Worm (Caenorhabditis elegans) whole organism, L3 larva: ENCODE data around the gene rnp-9.
A peak's percentile ranks its signal among the peaks of the same experiment; 100 is the strongest.

ENCODE experiments used
- R02D3.7 ChIP-seq: fragments of 150-350 bp; optimal IDR thresholded peaks from 2 replicates; lab custom pipeline; 2014; ENCODE audit warnings: missing biosample characterization, missing genetic modification characterization
- ceh-28 ChIP-seq: fragments of 150-350 bp; optimal IDR thresholded peaks from 2 replicates; lab custom pipeline; 2014; ENCODE audit warnings: missing biosample characterization, missing genetic modification reagents, missing genetic modification characterization
- ceh-82 ChIP-seq: fragments of 150-350 bp; optimal IDR thresholded peaks from 2 replicates; lab custom pipeline; 2014; ENCODE audit warnings: missing biosample characterization, missing genetic modification characterization
- ceh-9 ChIP-seq: sonication (generic microtip); optimal IDR thresholded peaks from 2 replicates; lab custom pipeline; 2018; ENCODE audit warnings: missing biosample characterization, missing genetic modification characterization
- egl-5 ChIP-seq: fragments of 150-350 bp; optimal IDR thresholded peaks from 2 replicates; lab custom pipeline; 2017; ENCODE audit warnings: missing biosample characterization, missing genetic modification reagents, missing genetic modification characterization, inconsistent platforms
- elt-2 ChIP-seq: sonication (generic microtip); optimal IDR thresholded peaks from 2 replicates; lab custom pipeline; 2016; ENCODE audit warnings: missing genetic modification reagents, mild to moderate bottlenecking, missing genetic modification characterization, missing compliant biosample characterization
- elt-3 ChIP-seq, 3 experiments: fragments of 150-350 bp in 1 of 3; sonication (generic microtip) in 2 of 3; optimal IDR thresholded peaks; 2 replicates in 2 of 3; 4 replicates in 1 of 3; lab custom pipeline; 2014 to 2017; ENCODE audit warnings: missing biosample characterization in 3 of 3, missing genetic modification characterization in 3 of 3
- eor-1 ChIP-seq, 2 experiments: fragments of 150-350 bp; optimal IDR thresholded peaks; 2 replicates each; lab custom pipeline; 2014 to 2018; ENCODE audit warnings: missing biosample characterization in 2 of 2, missing genetic modification characterization in 2 of 2
- fkh-10 ChIP-seq: sonication (generic microtip); optimal IDR thresholded peaks from 2 replicates; lab custom pipeline; 2017; ENCODE audit warnings: missing biosample characterization, missing genetic modification reagents, missing genetic modification characterization
- fkh-2 ChIP-seq: fragments of 150-350 bp; optimal IDR thresholded peaks from 2 replicates; lab custom pipeline; 2014; ENCODE audit warnings: missing biosample characterization, missing genetic modification reagents, missing genetic modification characterization
- fos-1 ChIP-seq: fragments of 150-350 bp; optimal IDR thresholded peaks from 2 replicates; lab custom pipeline; 2014; ENCODE audit warnings: missing biosample characterization, missing genetic modification characterization
- hmg-11 ChIP-seq: sonication (generic microtip); optimal IDR thresholded peaks from 2 replicates; lab custom pipeline; 2016; ENCODE audit warnings: missing genetic modification characterization, missing compliant biosample characterization
- jun-1 ChIP-seq: fragments of 150-350 bp; optimal IDR thresholded peaks from 2 replicates; lab custom pipeline; 2014; ENCODE audit warnings: missing biosample characterization, missing genetic modification reagents, missing genetic modification characterization
- mdl-1 ChIP-seq: fragments of 150-350 bp; optimal IDR thresholded peaks from 2 replicates; lab custom pipeline; 2014; ENCODE audit warnings: missing biosample characterization, missing genetic modification characterization
- nhr-11 ChIP-seq: fragments of 150-350 bp; optimal IDR thresholded peaks from 2 replicates; lab custom pipeline; 2014; ENCODE audit warnings: missing biosample characterization, missing genetic modification characterization
- nhr-12 ChIP-seq: fragments of 150-350 bp; optimal IDR thresholded peaks from 2 replicates; lab custom pipeline; 2014; ENCODE audit warnings: missing biosample characterization, missing genetic modification characterization
- nhr-23 ChIP-seq: fragments of 150-350 bp; optimal IDR thresholded peaks from 2 replicates; lab custom pipeline; 2014; ENCODE audit warnings: missing biosample characterization, missing genetic modification reagents, missing genetic modification characterization
- nhr-237 ChIP-seq: fragments of 150-350 bp; optimal IDR thresholded peaks from 2 replicates; lab custom pipeline; 2014; ENCODE audit warnings: missing biosample characterization, missing genetic modification characterization
- nhr-25 ChIP-seq: sonication (generic microtip); optimal IDR thresholded peaks from 2 replicates; lab custom pipeline; 2017; ENCODE audit warnings: missing biosample characterization, missing genetic modification characterization
- nhr-43 ChIP-seq: sonication (generic microtip); optimal IDR thresholded peaks from 2 replicates; lab custom pipeline; 2016; ENCODE audit warnings: mild to moderate bottlenecking, missing genetic modification characterization, missing compliant biosample characterization; ENCODE audit not compliant: poor library complexity, severe bottlenecking
- nhr-67 ChIP-seq: fragments of 150-350 bp; optimal IDR thresholded peaks from 2 replicates; lab custom pipeline; 2014; ENCODE audit warnings: missing biosample characterization, missing genetic modification characterization
- nhr-76 ChIP-seq: fragments of 150-350 bp; sonication (generic microtip); optimal IDR thresholded peaks from 5 replicates; lab custom pipeline; 2014; ENCODE audit warnings: missing biosample characterization, missing genetic modification characterization
- nhr-77 ChIP-seq: fragments of 150-350 bp; optimal IDR thresholded peaks from 2 replicates; lab custom pipeline; 2014; ENCODE audit warnings: missing biosample characterization, missing genetic modification characterization
- pqm-1 ChIP-seq: fragments of 150-350 bp; optimal IDR thresholded peaks from 2 replicates; lab custom pipeline; 2017; ENCODE audit warnings: missing biosample characterization, missing genetic modification characterization, inconsistent platforms
- skn-1 ChIP-seq: fragments of 150-350 bp; optimal IDR thresholded peaks from 2 replicates; lab custom pipeline; 2014; ENCODE audit warnings: missing biosample characterization, missing genetic modification characterization
- unc-39 ChIP-seq: sonication (generic microtip); optimal IDR thresholded peaks from 4 replicates; lab custom pipeline; 2017; ENCODE audit warnings: missing biosample characterization, missing genetic modification characterization
- unc-62 ChIP-seq: fragments of 150-350 bp; sonication (generic microtip); optimal IDR thresholded peaks from 4 replicates; lab custom pipeline; 2014; ENCODE audit warnings: missing biosample characterization, missing genetic modification reagents, missing genetic modification characterization
- zag-1 ChIP-seq: fragments of 150-350 bp; optimal IDR thresholded peaks from 2 replicates; lab custom pipeline; 2014; ENCODE audit warnings: missing biosample characterization, missing genetic modification characterization
- ztf-4 ChIP-seq: fragments of 150-350 bp; optimal IDR thresholded peaks from 2 replicates; lab custom pipeline; 2014; ENCODE audit warnings: missing biosample characterization, missing genetic modification characterization

The rnp-9 gene

ce11 chrX:10197204-10197756 lies 30.2 kb downstream of the rnp-9 start, which contains the start of gene nucb-1 (continued):
- TF ChIP-seq nhr-43, result peak; percentile 50
- no peak for TF ChIP-seq nhr-12 (tag; lab: Kevin White, UChicago)
- TF ChIP-seq nhr-67 (tag; lab: Kevin White, UChicago), result no peak
- no peak for TF ChIP-seq nhr-237 (tag; lab: Kevin White, UChicago)
- no peak for TF ChIP-seq fos-1 (tag; lab: Kevin White, UChicago)
- TF ChIP-seq fkh-2 (tag; lab: Kevin White, UChicago), result no peak
- peak; percentile 55 for TF ChIP-seq nhr-11
- no peak for TF ChIP-seq unc-62

- TF ChIP-seq skn-1 (tag; lab: Kevin White, UChicago), result no peak
- TF ChIP-seq jun-1 (tag; lab: Kevin White, UChicago), result no peak
- no peak for TF ChIP-seq R02D3.7 (tag; lab: Kevin White, UChicago)
- TF ChIP-seq ceh-28 (tag; lab: Kevin White, UChicago), result no peak
- TF ChIP-seq elt-2 (tag; lab: Kevin White, UChicago), result no peak
- TF ChIP-seq, all 47 proteins: peak for 0
Observed at ce11 chrX:10199202-10199601, 32.1 kb downstream of the rnp-9 start.

ce11 chrX:10203501-10203900 lies 36.4 kb downstream of the rnp-9 start:
- TF ChIP-seq ceh-82 (no peak), nhr-23 (tag; lab: Kevin White, UChicago) (no peak), nhr-76 (tag; lab: Kevin White, UChicago) (no peak), fkh-10 (GFP tag; lab: Kevin White, UChicago) (no peak), pqm-1 (tag; lab: Kevin White, UChicago) (no peak), eor-1 (tag; optimal IDR thresholded peaks at IDR 0.05; lab: Kevin White, UChicago) (no peak)

DNA sequence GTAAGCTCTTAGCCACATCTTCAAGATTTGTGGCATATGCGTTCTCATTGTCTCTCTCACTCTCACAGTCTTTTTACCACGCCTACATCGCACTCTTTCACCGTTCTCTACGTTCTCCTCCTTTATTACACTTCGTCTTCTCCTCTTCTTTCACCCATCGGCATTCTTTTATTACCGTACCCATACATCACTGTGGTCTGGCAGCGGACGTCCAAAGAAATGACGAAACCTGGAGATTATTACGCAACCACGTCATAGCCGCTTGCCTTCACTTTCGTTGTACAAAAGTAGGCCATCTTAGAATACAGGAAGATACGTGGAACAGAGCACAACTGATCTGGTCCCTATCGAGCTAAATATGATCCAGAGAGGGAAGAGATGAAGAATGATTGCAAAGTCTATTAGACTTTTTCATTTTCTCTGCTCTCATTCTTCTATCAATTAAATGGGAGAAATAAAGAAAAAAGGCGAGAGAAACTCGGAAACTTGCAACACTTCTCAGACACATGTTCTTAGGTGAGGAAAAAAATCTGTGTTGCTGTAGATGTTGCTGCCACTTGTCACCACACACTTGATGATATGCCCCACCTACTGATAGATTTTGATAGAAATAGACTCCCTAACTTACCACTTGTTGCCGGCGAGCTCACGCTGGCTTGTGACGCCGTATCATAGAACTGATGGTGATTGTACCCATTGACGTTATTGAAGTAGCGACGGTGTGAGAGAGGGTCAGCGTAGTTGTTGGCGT lies 37.4 kb downstream of the rnp-9 start:
- TF ChIP-seq elt-3 (tag; optimal IDR thresholded peaks at IDR 0.05; lab: Kevin White, UChicago) (no peak), egl-5 (peak; percentile 7)

ce11 chrX:10205321-10205720 lies 38.2 kb downstream of the rnp-9 start, which contains the start of gene sex-1:
TSS of gene sex-1 (minus strand) at chrX:10205421.
- TF ChIP-seq unc-39 (tag; lab: Kevin White, UChicago), result no peak

ce11 chrX:10206008-10206407 lies 38.9 kb downstream of the rnp-9 start:
- TF ChIP-seq mdl-1 (no peak), fos-1 (tag; lab: Kevin White, UChicago) (no peak), ceh-28 (tag; lab: Kevin White, UChicago) (no peak), nhr-77 (no peak), elt-2 (tag; lab: Kevin White, UChicago) (no peak), zag-1 (tag; lab: Kevin White, UChicago) (no peak), nhr-43 (no peak), ztf-4 (tag; lab: Kevin White, UChicago) (no peak)

DNA sequence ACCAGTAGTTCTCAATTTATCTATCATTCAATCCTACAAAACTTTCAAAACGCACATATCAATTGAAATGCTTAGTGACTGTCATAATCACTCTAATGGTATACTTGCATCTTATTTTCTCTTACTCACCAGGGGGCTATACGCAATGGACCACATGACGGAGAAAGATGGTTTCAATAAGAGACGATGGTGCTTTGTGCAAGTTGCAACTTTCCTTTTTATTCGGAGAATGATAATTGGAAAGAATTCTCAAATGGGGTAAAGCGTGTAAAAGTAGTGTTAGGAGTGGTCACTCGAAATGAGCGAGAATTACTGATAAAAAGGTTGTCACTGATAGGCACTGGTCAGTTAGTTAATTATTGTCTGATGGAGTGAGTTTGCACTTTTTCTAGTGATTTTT lies 41.4 kb downstream of the rnp-9 start:
- TF ChIP-seq eor-1 (tag; optimal IDR thresholded peaks at IDR 0.05; lab: Kevin White, UChicago) (no peak), hmg-11 (tag; lab: Kevin White, UChicago) (no peak), ceh-82 (no peak), ceh-9 (tag; lab: Kevin White, UChicago) (no peak), ztf-4 (tag; lab: Kevin White, UChicago) (no peak), mdl-1 (no peak), fos-1 (tag; lab: Kevin White, UChicago) (no peak), nhr-25 (tag; lab: Kevin White, UChicago) (no peak), ceh-28 (tag; lab: Kevin White, UChicago) (no peak)
